Fruit fly (Drosophila melanogaster): Measurements from ENCODE around the gene pns.

Gene pns

DNA sequence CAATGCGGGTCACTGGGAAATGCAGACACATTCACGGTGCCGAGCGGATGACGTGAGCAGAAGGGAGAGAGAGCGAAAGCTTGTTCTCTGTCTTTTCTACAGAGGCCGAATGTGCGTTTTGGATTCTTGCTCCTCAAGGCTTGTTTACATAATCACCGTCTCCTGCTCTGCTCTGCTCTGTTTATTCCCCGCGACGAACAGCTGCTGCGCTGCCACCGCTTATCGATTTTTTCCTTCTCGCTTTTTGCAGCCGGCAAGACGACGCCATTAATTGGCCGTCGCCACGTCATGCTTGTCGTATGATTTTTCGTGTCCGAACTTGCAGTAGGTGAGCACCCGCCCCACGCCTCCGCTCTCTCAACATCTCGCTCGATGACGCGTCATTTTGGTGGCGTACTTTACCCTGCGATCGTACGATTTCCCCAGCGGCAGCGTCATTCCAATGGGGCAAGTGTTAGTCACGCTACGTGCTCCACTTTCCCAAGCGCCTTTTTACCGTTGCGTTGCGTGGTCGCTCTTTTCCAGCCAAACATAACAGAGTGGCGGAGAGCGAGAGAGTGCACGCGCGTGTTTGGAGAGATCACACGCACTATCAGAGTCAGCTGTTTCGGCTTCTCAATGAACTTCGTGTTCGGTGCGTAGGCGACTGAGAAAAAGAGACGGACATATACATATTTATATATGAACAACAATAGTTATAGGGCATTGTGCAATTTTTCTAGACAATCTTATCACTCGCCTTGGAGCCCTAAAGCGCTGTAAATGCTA, 9.6 kb downstream of the pns start (continued):
- TF ChIP-seq wdn (GFP tag; IDR thresholded peaks at IDR 0.05) (no peak), CG15073 (GFP tag; optimal IDR thresholded peaks at IDR 0.05) (no peak), Hand (GFP tag; optimal IDR thresholded peaks at IDR 0.05) (no peak), gro (GFP tag; optimal IDR thresholded peaks at IDR 0.05) (no peak), NK7.1 (GFP tag; optimal IDR thresholded peaks at IDR 0.05) (no peak), CG1832 (GFP tag; optimal IDR thresholded peaks at IDR 0.05) (peak; percentile 11), CG10979 (tag; optimal IDR thresholded peaks at IDR 0.05) (peak; percentile 19), CG9437 (GFP tag; optimal IDR thresholded peaks at IDR 0.05) (peak; percentile 84), Adf1 (GFP tag; IDR thresholded peaks at IDR 0.05) (peak; percentile 63), CG4617 (GFP tag; optimal IDR thresholded peaks at IDR 0.05; ENCODE audit: borderline replicate concordance) (peak; percentile 39), CG15514 (GFP tag; optimal IDR thresholded peaks at IDR 0.05) (peak; percentile 19), CG4282 (GFP tag; optimal IDR thresholded peaks at IDR 0.05) (no peak), oc (tag; optimal IDR thresholded peaks at IDR 0.05) (no peak), CG2202 (tag; optimal IDR thresholded peaks at IDR 0.05) (no peak), CG12236 (GFP tag; optimal IDR thresholded peaks at IDR 0.05) (no peak), Stat92E (GFP tag; optimal IDR thresholded peaks at IDR 0.05) (peak in 1 of 3 experiments; percentile 22), schlank (tag; optimal IDR thresholded peaks at IDR 0.05) (peak; percentile 10), CG18262 (tag; optimal IDR thresholded peaks at IDR 0.05) (peak; percentile 24), CG12659 (GFP tag; optimal IDR thresholded peaks at IDR 0.05) (no peak), bsh (GFP tag; optimal IDR thresholded peaks at IDR 0.05) (peak in 1 of 2 experiments; percentile 47), CTCF (GFP tag; optimal IDR thresholded peaks at IDR 0.05) (peak; percentile 29), kah (GFP tag; optimal IDR thresholded peaks at IDR 0.05) (peak; percentile 53), Dref (GFP tag; IDR thresholded peaks at IDR 0.05) (no peak), CG6791 (GFP tag; IDR thresholded peaks at IDR 0.05; ENCODE audit: partially characterized antibody) (0 out of 3 replicates have a peak, but pooled peaks have one; percentile 14), pho (GFP tag; optimal IDR thresholded peaks at IDR 0.05) (no peak), sna (GFP tag; IDR thresholded peaks at IDR 0.05; ENCODE audit: partially characterized antibody) (peak; percentile 40), ase (GFP tag; IDR thresholded peaks at IDR 0.05) (no peak), CG8478 (optimal IDR thresholded peaks at IDR 0.05) (no peak), CG13775 (GFP tag; optimal IDR thresholded peaks at IDR 0.05) (no peak), CG34422 (GFP tag; IDR thresholded peaks at IDR 0.05) (peak; percentile 12; the same call in 1 of the 3 replicates), CG15479 (GFP tag; optimal IDR thresholded peaks at IDR 0.05) (peak; percentile 52), CG9215 (GFP tag; IDR thresholded peaks at IDR 0.05) (no peak), Hr39 (optimal IDR thresholded peaks at IDR 0.05) (no peak), CG13424 (tag; optimal IDR thresholded peaks at IDR 0.05) (peak; percentile 27), gcm (GFP tag; optimal IDR thresholded peaks at IDR 0.05) (peak; percentile 40), CG17186 (GFP tag; optimal IDR thresholded peaks at IDR 0.05) (no peak), crol (GFP tag; IDR thresholded peaks at IDR 0.05) (peak; percentile 66; the same call in 1 of the 2 replicates), Dll (GFP tag; IDR thresholded peaks at IDR 0.05; ENCODE audit: partially characterized antibody) (peak; percentile 24; the same call in 1 of the 4 replicates), onecut (GFP tag; IDR thresholded peaks at IDR 0.05) (peak; percentile 98), CG15269 (tag; optimal IDR thresholded peaks at IDR 0.05) (no peak), CHES-1-like (GFP tag; optimal IDR thresholded peaks at IDR 0.05) (peak; percentile 29), CG6765 (GFP tag; optimal IDR thresholded peaks at IDR 0.05) (peak; percentile 39), dm (GFP tag; optimal IDR thresholded peaks at IDR 0.05) (peak; percentile 42), Meics (GFP tag; optimal IDR thresholded peaks at IDR 0.05) (peak; percentile 40), p53 (GFP tag; optimal IDR thresholded peaks at IDR 0.05) (peak; percentile 95), btn (GFP tag; optimal IDR thresholded peaks at IDR 0.05) (no peak), CG2678 (tag; optimal IDR thresholded peaks at IDR 0.05) (peak; percentile 0), Blimp-1 (GFP tag; optimal IDR thresholded peaks at IDR 0.05) (peak; percentile 19), CG4424 (GFP tag; optimal IDR thresholded peaks at IDR 0.05) (no peak)

All from whole organism, embryonic.